3 fruit fly cellular contexts compared by ENCODE assay signal in the genomic region with DNA sequence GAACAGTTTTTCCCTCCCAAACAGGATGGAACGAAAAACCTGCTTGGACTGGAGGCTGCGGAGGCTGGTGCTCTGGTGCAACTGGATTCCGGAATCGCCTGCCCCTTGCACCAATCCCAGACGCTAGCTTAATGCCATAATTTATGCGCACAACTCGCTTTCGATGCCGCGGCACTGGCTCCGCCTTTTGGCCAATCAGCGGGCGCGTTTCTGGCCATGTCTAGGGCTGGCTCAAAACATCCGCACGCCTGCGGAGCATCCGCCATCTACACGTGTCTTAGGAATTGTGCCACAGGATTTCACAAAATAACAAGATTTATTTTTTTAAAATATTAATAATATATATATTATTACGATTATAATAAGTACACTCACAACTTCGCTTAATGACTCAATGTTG.
A peak's percentile ranks its signal among the peaks of the same experiment; 100 is the strongest.
TF ChIP-seq lines count a peak whose summit lies in the region.

No protein-coding gene starts in this region.

- TF ChIP-seq CTCF in whole organism, embryonic (GFP tag; optimal IDR thresholded peaks at IDR 0.05; lab: Kevin White, UChicago), result no peak

TF ChIP-seq in whole organism, embryonic, 481 proteins besides CTCF, POLR2A, EP300 and RAD21 (continues in another document):
- TF ChIP-seq Lpt (GFP tag; optimal IDR thresholded peaks at IDR 0.05; lab: Kevin White, UChicago), result no peak
- no peak for TF ChIP-seq Hsf (GFP tag; optimal IDR thresholded peaks at IDR 0.05; lab: Kevin White, UChicago)
- TF ChIP-seq CG11456 (GFP tag; IDR thresholded peaks at IDR 0.05; lab: Robert Waterston, UW), result 0 out of 3 replicates have a peak, but pooled peaks have one; percentile 12
- no peak for TF ChIP-seq Mad (GFP tag; optimal IDR thresholded peaks at IDR 0.05; lab: Kevin White, UChicago)
- TF ChIP-seq Rfx (GFP tag; IDR thresholded peaks at IDR 0.05; lab: Robert Waterston, UW), result no peak
- peak; percentile 88 for TF ChIP-seq CG13775 (GFP tag; optimal IDR thresholded peaks at IDR 0.05; lab: Kevin White, UChicago)
- no peak for TF ChIP-seq CG17361 (GFP tag; IDR thresholded peaks at IDR 0.05; lab: Robert Waterston, UW)
- no peak for TF ChIP-seq wek (GFP tag; optimal IDR thresholded peaks at IDR 0.05; lab: Kevin White, UChicago)
- no peak for TF ChIP-seq Ada2b (GFP tag; IDR thresholded peaks at IDR 0.05; lab: Robert Waterston, UW)
- TF ChIP-seq tin (GFP tag; optimal IDR thresholded peaks at IDR 0.05; lab: Kevin White, UChicago), result no peak
- no peak for TF ChIP-seq wor (GFP tag; IDR thresholded peaks at IDR 0.05; lab: Robert Waterston, UW)
- TF ChIP-seq MESR4 (GFP tag; optimal IDR thresholded peaks at IDR 0.05; lab: Kevin White, UChicago), result no peak
- TF ChIP-seq bbx (GFP tag; IDR thresholded peaks at IDR 0.05; lab: Robert Waterston, UW; ENCODE audit: partially characterized antibody), result no peak
- no peak for TF ChIP-seq CG2712 (tag; optimal IDR thresholded peaks at IDR 0.05; lab: Kevin White, UChicago)
- TF ChIP-seq peb (GFP tag; IDR thresholded peaks at IDR 0.05; lab: Robert Waterston, UW), result no peak
- no peak for TF ChIP-seq CG8765 (GFP tag; IDR thresholded peaks at IDR 0.05; lab: Robert Waterston, UW)
- TF ChIP-seq Nf-YC (tag; optimal IDR thresholded peaks at IDR 0.05; lab: Kevin White, UChicago), result peak; percentile 84
- TF ChIP-seq Spps (tag; optimal IDR thresholded peaks at IDR 0.05; lab: Kevin White, UChicago), result no peak
- TF ChIP-seq sens (GFP tag; lab: Kevin White, UChicago), result peak; percentile 30
- TF ChIP-seq bab2 (GFP tag; optimal IDR thresholded peaks at IDR 0.05; lab: Kevin White, UChicago), result no peak
- no peak for TF ChIP-seq org-1 (GFP tag; optimal IDR thresholded peaks at IDR 0.05; lab: Kevin White, UChicago)
- TF ChIP-seq CG18262 (tag; optimal IDR thresholded peaks at IDR 0.05; lab: Kevin White, UChicago), result no peak
- TF ChIP-seq CG7271 (tag; optimal IDR thresholded peaks at IDR 0.05; lab: Kevin White, UChicago), result no peak
- TF ChIP-seq Doc3 (GFP tag; IDR thresholded peaks at IDR 0.05; lab: Robert Waterston, UW; ENCODE audit: partially characterized antibody), result no peak
- TF ChIP-seq dmrt11E (tag; optimal IDR thresholded peaks at IDR 0.05; lab: Kevin White, UChicago), result no peak
- no peak for TF ChIP-seq Jarid2 (GFP tag; optimal IDR thresholded peaks at IDR 0.05; lab: Kevin White, UChicago)
- no peak for TF ChIP-seq crc (GFP tag; optimal IDR thresholded peaks at IDR 0.05; lab: Kevin White, UChicago)
- TF ChIP-seq CG11723 (GFP tag; optimal IDR thresholded peaks at IDR 0.05; lab: Kevin White, UChicago), result no peak
- TF ChIP-seq Nf-YB (GFP tag; optimal IDR thresholded peaks at IDR 0.05; lab: Kevin White, UChicago), result peak; percentile 92
- no peak for TF ChIP-seq CG12236 (GFP tag; optimal IDR thresholded peaks at IDR 0.05; lab: Kevin White, UChicago)

TF ChIP-seq in whole organism, prepupa, 60 proteins besides CTCF, POLR2A, EP300 and RAD21:
- TF ChIP-seq CG1621 (tag; optimal IDR thresholded peaks at IDR 0.05; lab: Kevin White, UChicago), result peak; percentile 25
- TF ChIP-seq eg (GFP tag; IDR thresholded peaks at IDR 0.05; lab: Robert Waterston, UW), result no peak

TF ChIP-seq in whole organism, wandering third instar larva, 38 proteins besides CTCF, POLR2A, EP300 and RAD21:
- TF ChIP-seq Dif (GFP tag; optimal IDR thresholded peaks at IDR 0.05; lab: Kevin White, UChicago; ENCODE audit: partially characterized antibody) (peak; percentile 32), sage (GFP tag; optimal IDR thresholded peaks at IDR 0.05; lab: Kevin White, UChicago) (no peak)
